Fruit fly (Drosophila melanogaster) whole organism, embryonic: ENCODE data around the gene CG15382.

ENCODE experiments used
- C15 ChIP-seq: fragments of 200-800 bp; sonication (Bioruptor generic); IDR thresholded peaks from 3 replicates; pipeline ENCODE4 v1.3.6; 2022; ENCODE audit warnings: missing biosample characterization, missing genetic modification characterization
- CG12104 ChIP-seq: fragments of 200-800 bp; sonication (Bioruptor generic); optimal IDR thresholded peaks from 3 replicates; lab custom pipeline; 2016; ENCODE audit warnings: missing biosample characterization, missing genetic modification characterization
- Hand ChIP-seq: fragments of 200-800 bp; sonication (Bioruptor generic); optimal IDR thresholded peaks from 2 replicates; lab custom pipeline; 2017; ENCODE audit warnings: mild to moderate bottlenecking, missing biosample characterization, missing genetic modification reagents, missing genetic modification characterization
- yki ChIP-seq: fragments of >200 bp; optimal IDR thresholded peaks from 3 replicates; lab custom pipeline; 2018

- TF ChIP-seq C15 (GFP tag; lab: Robert Waterston, UW) (no peak), yki (no peak), CG12104 (GFP tag; lab: Kevin White, UChicago) (no peak), Hand (no peak)
Observed at dm6 chr2L:2184659-2185058, 29.1 kb downstream of the CG15382 start.
